Fruit fly (Drosophila melanogaster): ENCODE results near the gene CG14321.

CG14321 gene

DNA sequence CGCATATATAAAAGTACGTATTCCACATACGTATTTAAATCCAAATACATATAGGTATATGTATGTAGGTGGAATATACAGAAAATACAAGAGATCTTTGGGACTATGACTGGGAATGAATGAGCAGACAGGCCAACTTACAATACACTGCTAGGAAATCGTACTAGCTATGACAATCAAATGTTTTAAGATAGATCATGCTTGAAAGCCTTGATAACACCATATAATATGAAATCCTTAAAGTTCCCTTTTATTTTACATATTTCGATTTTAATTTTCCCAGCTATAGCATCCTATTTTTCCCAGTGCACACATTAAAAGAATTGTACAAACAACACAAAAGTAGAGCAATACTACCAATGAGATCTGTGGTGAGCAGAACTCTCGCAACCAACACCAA lies 48.0 kb downstream of the CG14321 start (continued):
- TF ChIP-seq CG14014 (GFP tag; IDR thresholded peaks at IDR 0.05) (peak; percentile 74), sc (optimal IDR thresholded peaks at IDR 0.05) (no peak), sc (GFP tag; optimal IDR thresholded peaks at IDR 0.05) (peak; percentile 15), nerfin-2 (GFP tag; IDR thresholded peaks at IDR 0.05; ENCODE audit: partially characterized antibody) (no peak), CG2116 (GFP tag; optimal IDR thresholded peaks at IDR 0.05) (no peak), ro (GFP tag; IDR thresholded peaks at IDR 0.05) (peak; percentile 58; the same call in 1 of the 2 replicates), bigmax (GFP tag; optimal IDR thresholded peaks at IDR 0.05) (no peak), z (GFP tag; IDR thresholded peaks at IDR 0.05) (0 out of 3 replicates have a peak, but pooled peaks have one; percentile 10), aop (GFP tag; IDR thresholded peaks at IDR 0.05) (peak; percentile 68; the same call in 1 of the 2 replicates), CrebB (tag; optimal IDR thresholded peaks at IDR 0.05) (peak; percentile 43), CG16815 (GFP tag; optimal IDR thresholded peaks at IDR 0.05) (no peak), lmd (GFP tag; IDR thresholded peaks at IDR 0.05) (peak; percentile 89), tup (GFP tag; optimal IDR thresholded peaks at IDR 0.05) (peak; percentile 34), ind (GFP tag; optimal IDR thresholded peaks at IDR 0.05) (peak; percentile 84), gcm2 (GFP tag; optimal IDR thresholded peaks at IDR 0.05) (peak; percentile 11), CG17385 (GFP tag; optimal IDR thresholded peaks at IDR 0.05) (peak; percentile 74), Lpt (GFP tag; optimal IDR thresholded peaks at IDR 0.05) (no peak), NC2α (GFP tag; optimal IDR thresholded peaks at IDR 0.05) (no peak), nom (GFP tag; optimal IDR thresholded peaks at IDR 0.05) (no peak), CG31388 (GFP tag; optimal IDR thresholded peaks at IDR 0.05) (no peak), Oli (tag; optimal IDR thresholded peaks at IDR 0.05) (peak; percentile 79), schlank (tag; optimal IDR thresholded peaks at IDR 0.05) (peak; percentile 73), D19B (GFP tag; optimal IDR thresholded peaks at IDR 0.05) (peak; percentile 31), CG1603 (tag; optimal IDR thresholded peaks at IDR 0.05) (peak; percentile 78), CG3163 (GFP tag; optimal IDR thresholded peaks at IDR 0.05) (no peak), CG14441 (GFP tag; IDR thresholded peaks at IDR 0.05) (peak; percentile 89), Spps (tag; optimal IDR thresholded peaks at IDR 0.05) (no peak), CG6854 (GFP tag; optimal IDR thresholded peaks at IDR 0.05) (peak; percentile 36), ttk (GFP tag; IDR thresholded peaks at IDR 0.05) (peak; percentile 83), CG12299 (tag; optimal IDR thresholded peaks at IDR 0.05) (peak; percentile 81), dm (GFP tag; optimal IDR thresholded peaks at IDR 0.05) (peak; percentile 9), CG1024 (GFP tag; IDR thresholded peaks at IDR 0.05) (peak; percentile 66), CG1792 (GFP tag; optimal IDR thresholded peaks at IDR 0.05) (peak; percentile 35), Dp (GFP tag; optimal IDR thresholded peaks at IDR 0.05) (no peak), CG13894 (tag; optimal IDR thresholded peaks at IDR 0.05) (peak; percentile 72), ERR (GFP tag; optimal IDR thresholded peaks at IDR 0.05) (peak; percentile 54), Nf-YA (GFP tag; IDR thresholded peaks at IDR 0.05) (peak; percentile 60; the same call in 1 of the 2 replicates), MBD-R2 (GFP tag; IDR thresholded peaks at IDR 0.05) (peak; percentile 65), Lim3 (GFP tag; IDR thresholded peaks at IDR 0.05) (peak; percentile 55; the same call in 1 of the 2 replicates), CG15514 (GFP tag; optimal IDR thresholded peaks at IDR 0.05) (peak; percentile 36), Elba2 (GFP tag; optimal IDR thresholded peaks at IDR 0.05) (no peak), so (GFP tag; IDR thresholded peaks at IDR 0.05) (peak; percentile 80), Lhr (GFP tag; optimal IDR thresholded peaks at IDR 0.05) (no peak), CG7271 (tag; optimal IDR thresholded peaks at IDR 0.05) (no peak), tap (tag; optimal IDR thresholded peaks at IDR 0.05) (peak; percentile 86), Atf-2 (GFP tag; optimal IDR thresholded peaks at IDR 0.05) (peak; percentile 54), vfl (GFP tag; optimal IDR thresholded peaks at IDR 0.05) (peak; percentile 43), BtbVII (GFP tag; optimal IDR thresholded peaks at IDR 0.05) (peak; percentile 64), CHES-1-like (GFP tag; optimal IDR thresholded peaks at IDR 0.05) (peak; percentile 63), CG6683 (GFP tag; optimal IDR thresholded peaks at IDR 0.05) (peak; percentile 57), CG17912 (GFP tag; optimal IDR thresholded peaks at IDR 0.05) (no peak), CG8944 (GFP tag; optimal IDR thresholded peaks at IDR 0.05) (peak; percentile 75)
